Fruit fly (Drosophila melanogaster) whole organism, pupa: ENCODE results near the gene msl-1.

ENCODE experiments used
- CG10348 ChIP-seq: fragments of 200-800 bp; sonication (Bioruptor generic); IDR thresholded peaks from 2 replicates; pipeline ENCODE4 v1.3.6; 2022; ENCODE audit warnings: missing biosample characterization, missing genetic modification characterization
- CG12605 ChIP-seq: fragments of 200-800 bp; sonication (Bioruptor generic); IDR thresholded peaks from 2 replicates; pipeline ENCODE4 v1.3.6; 2022; ENCODE audit warnings: missing biosample characterization, missing genetic modification characterization
- CG13204 ChIP-seq: fragments of 200-800 bp; sonication (Bioruptor generic); optimal IDR thresholded peaks from 2 replicates; lab custom pipeline; 2018; ENCODE audit warnings: missing biosample characterization, mild to moderate bottlenecking, missing genetic modification characterization, moderate library complexity
- CG14655 ChIP-seq: fragments of 200-800 bp; sonication (Bioruptor generic); optimal IDR thresholded peaks from 3 replicates; lab custom pipeline; 2017; ENCODE audit warnings: mild to moderate bottlenecking, missing biosample characterization, missing genetic modification reagents, missing genetic modification characterization
- CG15710 ChIP-seq: fragments of 200-800 bp; sonication (Bioruptor generic); optimal IDR thresholded peaks from 2 replicates; lab custom pipeline; 2018; ENCODE audit warnings: missing biosample characterization, mild to moderate bottlenecking, missing genetic modification characterization, moderate library complexity
- CG17806 ChIP-seq: fragments of 200-800 bp; sonication (Bioruptor generic); optimal IDR thresholded peaks from 2 replicates; lab custom pipeline; 2018; ENCODE audit warnings: missing biosample characterization, mild to moderate bottlenecking, missing genetic modification characterization, moderate library complexity
- CG32121 ChIP-seq: fragments of 200-800 bp; sonication (Bioruptor generic); IDR thresholded peaks from 2 replicates; pipeline ENCODE4 v1.3.6; 2022; ENCODE audit warnings: missing biosample characterization, missing genetic modification characterization
- CG34367 ChIP-seq: fragments of 200-800 bp; sonication (Bioruptor generic); optimal IDR thresholded peaks from 2 replicates; lab custom pipeline; 2018; ENCODE audit warnings: missing biosample characterization, mild to moderate bottlenecking, missing genetic modification characterization
- CG4496 ChIP-seq: fragments of 200-800 bp; sonication (Bioruptor generic); IDR thresholded peaks from 3 replicates; pipeline ENCODE4 v1.3.6; 2022; ENCODE audit warnings: missing biosample characterization, missing genetic modification characterization
- CG8159 ChIP-seq: fragments of 200-800 bp; sonication (Bioruptor generic); optimal IDR thresholded peaks from 3 replicates; lab custom pipeline; 2018; ENCODE audit warnings: missing biosample characterization, mild to moderate bottlenecking, missing genetic modification characterization, moderate library complexity
- CG8301 ChIP-seq: fragments of 200-800 bp; sonication (Bioruptor generic); optimal IDR thresholded peaks from 2 replicates; lab custom pipeline; 2018; ENCODE audit warnings: missing biosample characterization, mild to moderate bottlenecking, missing genetic modification characterization
- CG9948 ChIP-seq: fragments of 200-800 bp; sonication (Bioruptor generic); optimal IDR thresholded peaks from 2 replicates; lab custom pipeline; 2018; ENCODE audit warnings: missing biosample characterization, mild to moderate bottlenecking, missing genetic modification characterization, moderate library complexity
- D1 ChIP-seq: fragments of 200-800 bp; sonication (Bioruptor generic); optimal IDR thresholded peaks from 2 replicates; lab custom pipeline; 2018; ENCODE audit warnings: missing biosample characterization, mild to moderate bottlenecking, missing genetic modification characterization, moderate library complexity
- EcR ChIP-seq: fragments of 200-800 bp; sonication (Bioruptor generic); optimal IDR thresholded peaks from 3 replicates; lab custom pipeline; 2019; ENCODE audit warnings: missing biosample characterization, missing genetic modification characterization, mild to moderate bottlenecking, moderate library complexity, missing genetic modification reagents
- Ets98B ChIP-seq: fragments of 200-800 bp; sonication (Bioruptor generic); IDR thresholded peaks from 2 replicates; pipeline ENCODE4 v1.3.6; 2022; ENCODE audit warnings: missing biosample characterization, missing genetic modification characterization
- Pif1A ChIP-seq: fragments of 200-800 bp; sonication (Bioruptor generic); optimal IDR thresholded peaks from 3 replicates; lab custom pipeline; 2016; ENCODE audit warnings: missing biosample characterization, missing genetic modification characterization
- Pif1B ChIP-seq: fragments of 200-800 bp; sonication (Bioruptor generic); optimal IDR thresholded peaks from 3 replicates; lab custom pipeline; 2016; ENCODE audit warnings: missing biosample characterization, missing genetic modification characterization
- Snoo ChIP-seq: fragments of 200-800 bp; sonication (Bioruptor generic); optimal IDR thresholded peaks from 3 replicates; lab custom pipeline; 2017; ENCODE audit warnings: missing biosample characterization, mild to moderate bottlenecking, missing genetic modification characterization, inconsistent platforms
- fd96Ca ChIP-seq: fragments of 200-800 bp; sonication (Bioruptor generic); IDR thresholded peaks from 3 replicates; pipeline ENCODE4 v1.3.6; 2022; ENCODE audit warnings: missing biosample characterization, missing genetic modification characterization
- gl ChIP-seq: fragments of 200-800 bp; sonication (Bioruptor generic); optimal IDR thresholded peaks from 2 replicates; lab custom pipeline; 2018; ENCODE audit warnings: missing biosample characterization, mild to moderate bottlenecking, missing genetic modification characterization
- rn ChIP-seq: fragments of 200-800 bp; sonication (Bioruptor generic); IDR thresholded peaks from 2 replicates; pipeline ENCODE4 v1.3.6; 2022; ENCODE audit warnings: missing biosample characterization, missing genetic modification characterization

msl-1 gene

dm6 chr2L:18707844-18708238, 19.2 kb upstream of the msl-1 start:
- peak; percentile 36 for TF ChIP-seq Ets98B (GFP tag; lab: Robert Waterston, UW)
- TF ChIP-seq Pif1B, result peak; percentile 18
- no peak for TF ChIP-seq CG9948 (tag; lab: Kevin White, UChicago)
- TF ChIP-seq Pif1A (GFP tag; lab: Kevin White, UChicago), result peak; percentile 52
- peak; percentile 35 for TF ChIP-seq Snoo (tag; lab: Kevin White, UChicago)
- TF ChIP-seq, all 21 proteins: peak for 4

- TF ChIP-seq CG9948 (tag; lab: Kevin White, UChicago) (peak; percentile 61), Ets98B (GFP tag; lab: Robert Waterston, UW) (peak; percentile 78), rn (GFP tag; lab: Robert Waterston, UW) (peak; percentile 77), CG4496 (GFP tag; lab: Robert Waterston, UW) (peak; percentile 84), CG17806 (tag; lab: Kevin White, UChicago) (peak; percentile 68), Pif1A (GFP tag; lab: Kevin White, UChicago) (no peak), Snoo (tag; lab: Kevin White, UChicago) (peak; percentile 72), CG14655 (GFP tag; lab: Kevin White, UChicago) (peak; percentile 68), D1 (tag; lab: Kevin White, UChicago) (no peak), CG8159 (tag; lab: Kevin White, UChicago) (peak; percentile 74), CG13204 (no peak), CG10348 (GFP tag; lab: Robert Waterston, UW) (peak; percentile 99), fd96Ca (GFP tag; lab: Robert Waterston, UW) (peak; percentile 91), gl (peak; percentile 15), Pif1B (peak; percentile 49), CG12605 (peak; percentile 49), CG15710 (tag; lab: Kevin White, UChicago) (peak; percentile 91), CG34367 (tag; lab: Kevin White, UChicago) (peak; percentile 74), CG32121 (peak; percentile 83), CG8301 (tag; lab: Kevin White, UChicago) (peak; percentile 53), EcR (GFP tag; lab: Kevin White, UChicago) (no peak)
These were observed 17.0 kb upstream of the msl-1 start, which contains the start of gene Jwa for dm6 chr2L:18705617-18706046. TSS of gene Jwa (minus strand) at chr2L:18705703.

- TF ChIP-seq CG9948 (tag; lab: Kevin White, UChicago) (peak; percentile 89), CG13204 (no peak), Snoo (tag; lab: Kevin White, UChicago) (peak; percentile 81), CG15710 (tag; lab: Kevin White, UChicago) (peak; percentile 91), gl (no peak), D1 (tag; lab: Kevin White, UChicago) (no peak), rn (GFP tag; lab: Robert Waterston, UW) (peak; percentile 69), CG10348 (GFP tag; lab: Robert Waterston, UW) (peak; percentile 97), fd96Ca (GFP tag; lab: Robert Waterston, UW) (peak; percentile 60; the same call in 1 of the 3 replicates), EcR (GFP tag; lab: Kevin White, UChicago) (peak; percentile 2), CG8301 (tag; lab: Kevin White, UChicago) (peak; percentile 73), CG34367 (tag; lab: Kevin White, UChicago) (peak; percentile 75), Pif1B (no peak), CG12605 (peak; percentile 54; the same call in 1 of the 2 replicates), CG14655 (GFP tag; lab: Kevin White, UChicago) (peak; percentile 89), CG32121 (peak; percentile 80), CG8159 (tag; lab: Kevin White, UChicago) (peak; percentile 91), Ets98B (GFP tag; lab: Robert Waterston, UW) (peak; percentile 71; the same call in 1 of the 2 replicates), CG17806 (tag; lab: Kevin White, UChicago) (peak; percentile 86), Pif1A (GFP tag; lab: Kevin White, UChicago) (no peak), CG4496 (GFP tag; lab: Robert Waterston, UW) (peak; percentile 78; the same call in 2 of the 3 replicates)
- TF ChIP-seq, all 21 proteins: peak for 16
These were observed 14.3 kb upstream of the msl-1 start, which contains the start of the genes CG10376 and CG10343 for dm6 chr2L:18702721-18703488. TSS of gene CG10376 (minus strand) at chr2L:18703105. TSS of gene CG10343 (plus strand) at chr2L:18703473.

- TF ChIP-seq CG13204 (no peak), CG17806 (tag; lab: Kevin White, UChicago) (no peak), CG10348 (GFP tag; lab: Robert Waterston, UW) (no peak), Pif1B (no peak), CG15710 (tag; lab: Kevin White, UChicago) (no peak), CG4496 (GFP tag; lab: Robert Waterston, UW) (no peak), CG8301 (tag; lab: Kevin White, UChicago) (no peak), CG34367 (tag; lab: Kevin White, UChicago) (no peak)
- TF ChIP-seq, all 21 proteins: peak for 0
These were observed 10.0 kb upstream of the msl-1 start, which contains the start of gene CG10341 for dm6 chr2L:18698559-18699130. TSS of gene CG10341 (plus strand) at chr2L:18698714.

dm6 chr2L:18695404-18695804, 6.8 kb upstream of the msl-1 start, which contains the start of the genes CG10383 and CG10338:
TSS of gene CG10383 (minus strand) at chr2L:18695602.
TSS of gene CG10338 (plus strand) at chr2L:18695664.
- TF ChIP-seq Snoo (tag; lab: Kevin White, UChicago) (peak; percentile 79), rn (GFP tag; lab: Robert Waterston, UW) (peak; percentile 80), CG14655 (GFP tag; lab: Kevin White, UChicago) (peak; percentile 72), CG17806 (tag; lab: Kevin White, UChicago) (peak; percentile 72), CG4496 (GFP tag; lab: Robert Waterston, UW) (peak; percentile 95), CG34367 (tag; lab: Kevin White, UChicago) (peak; percentile 73), CG10348 (GFP tag; lab: Robert Waterston, UW) (peak; percentile 89), CG15710 (tag; lab: Kevin White, UChicago) (peak; percentile 61), CG9948 (tag; lab: Kevin White, UChicago) (peak; percentile 70), fd96Ca (GFP tag; lab: Robert Waterston, UW) (peak; percentile 94), CG8301 (tag; lab: Kevin White, UChicago) (peak; percentile 77), Pif1A (GFP tag; lab: Kevin White, UChicago) (no peak), Pif1B (peak; percentile 80), CG12605 (peak; percentile 75), CG13204 (no peak), EcR (GFP tag; lab: Kevin White, UChicago) (peak; percentile 10), D1 (tag; lab: Kevin White, UChicago) (no peak), CG32121 (peak; percentile 87), Ets98B (GFP tag; lab: Robert Waterston, UW) (peak; percentile 94), gl (peak; percentile 23), CG8159 (tag; lab: Kevin White, UChicago) (peak; percentile 71)
